Worm (Caenorhabditis elegans): ENCODE measurements around the gene lgc-45.
A peak's percentile ranks its signal among the peaks of the same experiment; 100 is the strongest.

ce11 chrII:3616615-3617014 is 59.3 kb downstream of the lgc-45 start:
- no peak for TF ChIP-seq mep-1 (tag; optimal IDR thresholded peaks at IDR 0.05)
- TF ChIP-seq snpc-4 (tag; optimal IDR thresholded peaks at IDR 0.05), result no peak
- TF ChIP-seq unc-62 (GFP tag; optimal IDR thresholded peaks at IDR 0.05), result no peak
- TF ChIP-seq sptf-1 (tag; optimal IDR thresholded peaks at IDR 0.05), result peak; percentile 31
- TF ChIP-seq ces-1 (GFP tag; optimal IDR thresholded peaks at IDR 0.05), result no peak

Data from whole organism, mixed stage, embryonic.